Worm (Caenorhabditis elegans) whole organism, L4/young adult: ENCODE data around the gene F44D12.2.

Experiments used
- W03F9.2 ChIP-seq: fragments of 150-350 bp; optimal IDR thresholded peaks from 2 replicates; lab custom pipeline; 2014; ENCODE audit warnings: missing biosample characterization, missing genetic modification characterization
- dao-5 ChIP-seq: sonication (generic microtip); optimal IDR thresholded peaks from 2 replicates; lab custom pipeline; 2016; ENCODE audit warnings: missing genotype, missing genetic modification characterization, moderate library complexity, missing compliant biosample characterization
- him-1 ChIP-seq: sonication (generic microtip); optimal IDR thresholded peaks from 2 replicates; lab custom pipeline; 2016; ENCODE audit warnings: missing genotype, missing genetic modification reagents, missing genetic modification characterization, missing compliant biosample characterization

ce11 chrIV:10042881-10043280 is 25.3 kb upstream of the F44D12.2 start, which contains the start of gene frk-1:
- TF ChIP-seq W03F9.2 (tag; lab: Kevin White, UChicago) (no peak), him-1 (tag; lab: Kevin White, UChicago) (no peak), dao-5 (tag; lab: Kevin White, UChicago) (no peak)
